Fruit fly (Drosophila melanogaster) Kc167 (cell line): ENCODE results near the gene AP-1sigma.

Experiments used
- Myc ChIP-seq: fragments of >200 bp; optimal IDR thresholded peaks from 2 replicates; lab custom pipeline; 2017; ENCODE audit warnings: missing external identifiers
- Sin3A ChIP-seq: fragments of >200 bp; optimal IDR thresholded peaks from 2 replicates; lab custom pipeline; 2018; ENCODE audit warnings: missing external identifiers
- insv ChIP-seq: fragments of >200 bp; optimal IDR thresholded peaks from 3 replicates; lab custom pipeline; 2018; ENCODE audit warnings: missing external identifiers
- psq ChIP-seq: fragments of >200 bp; optimal IDR thresholded peaks from 2 replicates; lab custom pipeline; 2017; ENCODE audit warnings: missing external identifiers
- ttk ChIP-seq: sonication (Bioruptor generic); optimal IDR thresholded peaks from 2 replicates; lab custom pipeline; 2017; ENCODE audit warnings: missing external identifiers

- TF ChIP-seq insv (lab: Kevin White, UChicago), result no peak
- no peak for TF ChIP-seq Sin3A (lab: Kevin White, UChicago)
- no peak for TF ChIP-seq psq (lab: Kevin White, UChicago)
- no peak for TF ChIP-seq Myc
- no peak for TF ChIP-seq ttk (lab: Kevin White, UChicago)
These were observed 15.5 kb upstream of the AP-1sigma start, which contains the start of gene Gdh for dm6 chr3R:23942965-23943413.
